Worm (Caenorhabditis elegans) whole organism, L1 larva: ENCODE results near the gene C03B1.1.

ENCODE experiments used
- C16A3.4 ChIP-seq: fragments of 150-350 bp; optimal IDR thresholded peaks from 2 replicates; lab custom pipeline; 2014; ENCODE audit warnings: missing biosample characterization, missing genetic modification characterization
- Y116A8C.19 ChIP-seq: sonication (generic microtip); optimal IDR thresholded peaks from 2 replicates; lab custom pipeline; 2016; ENCODE audit warnings: missing compliant biosample characterization, missing genetic modification characterization, borderline replicate concordance
- aha-1 ChIP-seq: fragments of 150-350 bp; optimal IDR thresholded peaks from 2 replicates; lab custom pipeline; 2014; ENCODE audit warnings: missing biosample characterization, missing genetic modification characterization
- aly-2 ChIP-seq: fragments of 150-350 bp; optimal IDR thresholded peaks from 2 replicates; lab custom pipeline; 2014; ENCODE audit warnings: missing biosample characterization, missing genetic modification characterization
- ama-1 ChIP-seq: fragments of 150-350 bp; optimal IDR thresholded peaks from 2 replicates; lab custom pipeline; 2014
- blmp-1 ChIP-seq: fragments of 150-350 bp; optimal IDR thresholded peaks from 2 replicates; lab custom pipeline; 2014; ENCODE audit warnings: missing biosample characterization, missing genetic modification characterization
- ceh-63 ChIP-seq: fragments of 200-800 bp; sonication (Bioruptor generic); optimal IDR thresholded peaks from 2 replicates; lab custom pipeline; 2018; ENCODE audit warnings: mild to moderate bottlenecking, missing genetic modification characterization, missing compliant biosample characterization
- ceh-82 ChIP-seq, 3 experiments: fragments of 150-350 bp in 1 of 3; sonication (generic microtip) in 2 of 3; optimal IDR thresholded peaks; 2 replicates each; lab custom pipeline; 2014 to 2017; ENCODE audit warnings: missing biosample characterization in 3 of 3, missing genetic modification characterization in 3 of 3
- ceh-88 ChIP-seq: fragments of 200-800 bp; sonication (Bioruptor generic); IDR thresholded peaks from 2 replicates; pipeline ENCODE4 v1.3.6; 2022; ENCODE audit warnings: missing genetic modification characterization, missing compliant biosample characterization
- dpl-1 ChIP-seq, 3 experiments: fragments of 150-350 bp in 2 of 3; sonication (generic microtip) in 1 of 3; optimal IDR thresholded peaks; 2 replicates each; lab custom pipeline; 2014 to 2017; ENCODE audit warnings: missing biosample characterization in 3 of 3, missing genetic modification characterization in 3 of 3, missing genetic modification reagents in 3 of 3
- dsc-1 ChIP-seq: sonication (generic microtip); optimal IDR thresholded peaks from 2 replicates; lab custom pipeline; 2016; ENCODE audit warnings: mild to moderate bottlenecking, missing genetic modification characterization, missing compliant biosample characterization
- efl-1 ChIP-seq, 4 experiments: fragments of 150-350 bp; optimal IDR thresholded peaks in 3 of 4; peaks in 1 of 4; 1 replicate in 1 of 4; 2 replicates in 3 of 4; lab custom pipeline; 2014; ENCODE audit warnings: missing biosample characterization in 2 of 4, missing genetic modification characterization in 2 of 4, missing genetic modification reagents in 2 of 4
- egl-13 ChIP-seq: sonication (generic microtip); optimal IDR thresholded peaks from 2 replicates; lab custom pipeline; 2016; ENCODE audit warnings: missing genotype, missing genetic modification reagents, missing genetic modification characterization, missing compliant biosample characterization
- elt-2 ChIP-seq: sonication (generic microtip); optimal IDR thresholded peaks from 2 replicates; lab custom pipeline; 2016; ENCODE audit warnings: missing genetic modification characterization, mild to moderate bottlenecking, inconsistent platforms, missing compliant biosample characterization, missing genetic modification reagents
- ets-5 ChIP-seq: fragments of 200-800 bp; sonication (Bioruptor generic); IDR thresholded peaks from 2 replicates; pipeline ENCODE4 v1.3.6; 2022; ENCODE audit warnings: missing genetic modification characterization, missing compliant biosample characterization
- fkh-10 ChIP-seq: sonication (generic microtip); optimal IDR thresholded peaks from 2 replicates; lab custom pipeline; 2017; ENCODE audit warnings: missing biosample characterization, missing genetic modification reagents, missing genetic modification characterization
- fkh-4 ChIP-seq: sonication (generic microtip); optimal IDR thresholded peaks from 2 replicates; lab custom pipeline; 2016; ENCODE audit warnings: missing compliant biosample characterization, missing genetic modification characterization, borderline replicate concordance
- fkh-8 ChIP-seq: sonication (generic microtip); optimal IDR thresholded peaks from 2 replicates; lab custom pipeline; 2016; ENCODE audit warnings: mild to moderate bottlenecking, missing genetic modification characterization, missing compliant biosample characterization
- hlh-17 ChIP-seq: fragments of 200-800 bp; sonication (Bioruptor generic); optimal IDR thresholded peaks from 2 replicates; lab custom pipeline; 2018; ENCODE audit warnings: missing genetic modification characterization, mild to moderate bottlenecking, missing compliant biosample characterization, moderate library complexity, borderline replicate concordance
- hpl-2 ChIP-seq: fragments of 150-350 bp; optimal IDR thresholded peaks from 2 replicates; lab custom pipeline; 2014; ENCODE audit warnings: missing biosample characterization, missing genetic modification reagents, missing genetic modification characterization
- lin-13 ChIP-seq: fragments of 150-350 bp; optimal IDR thresholded peaks from 2 replicates; lab custom pipeline; 2014; ENCODE audit warnings: missing biosample characterization, missing genetic modification reagents, missing genetic modification characterization
- lin-15B ChIP-seq: fragments of 150-350 bp; sonication (generic microtip); optimal IDR thresholded peaks from 3 replicates; lab custom pipeline; 2014; ENCODE audit warnings: missing biosample characterization, missing genetic modification characterization
- lin-35 ChIP-seq, 2 experiments: fragments of 150-350 bp; optimal IDR thresholded peaks; 2 replicates each; lab custom pipeline; 2014; ENCODE audit warnings: missing biosample characterization in 2 of 2, missing genetic modification characterization in 2 of 2, missing genetic modification reagents in 2 of 2
- lin-39 ChIP-seq: fragments of 150-350 bp; optimal IDR thresholded peaks from 2 replicates; lab custom pipeline; 2014; ENCODE audit warnings: missing biosample characterization, missing genetic modification reagents, missing genetic modification characterization
- mab-9 ChIP-seq: fragments of 200-800 bp; sonication (Bioruptor generic); IDR thresholded peaks from 2 replicates; pipeline ENCODE4 v1.3.6; 2022; ENCODE audit warnings: missing genetic modification reagents, missing genetic modification characterization, missing compliant biosample characterization
- mep-1 ChIP-seq: fragments of 150-350 bp; optimal IDR thresholded peaks from 2 replicates; lab custom pipeline; 2014; ENCODE audit warnings: missing biosample characterization, missing genetic modification characterization
- nhr-11 ChIP-seq: fragments of 150-350 bp; optimal IDR thresholded peaks from 2 replicates; lab custom pipeline; 2014; ENCODE audit warnings: missing biosample characterization, missing genetic modification characterization
- nhr-237 ChIP-seq: fragments of 150-350 bp; optimal IDR thresholded peaks from 2 replicates; lab custom pipeline; 2014; ENCODE audit warnings: missing biosample characterization, missing genetic modification characterization
- nhr-28 ChIP-seq: fragments of 150-350 bp; optimal IDR thresholded peaks from 2 replicates; lab custom pipeline; 2014; ENCODE audit warnings: missing biosample characterization, missing genetic modification characterization
- nhr-71 ChIP-seq: sonication (generic microtip); optimal IDR thresholded peaks from 2 replicates; lab custom pipeline; 2016; ENCODE audit warnings: mild to moderate bottlenecking, missing genetic modification characterization, moderate library complexity, missing compliant biosample characterization
- nhr-76 ChIP-seq: sonication (generic microtip); optimal IDR thresholded peaks from 2 replicates; lab custom pipeline; 2017; ENCODE audit warnings: missing biosample characterization, missing genetic modification characterization
- nhr-84 ChIP-seq: sonication (generic microtip); optimal IDR thresholded peaks from 2 replicates; lab custom pipeline; 2017; ENCODE audit warnings: missing biosample characterization, missing genetic modification characterization
- pag-3 ChIP-seq: sonication (generic microtip); optimal IDR thresholded peaks from 2 replicates; lab custom pipeline; 2017; ENCODE audit warnings: missing genetic modification characterization, mild to moderate bottlenecking, missing compliant biosample characterization, antibody characterized with exemption, borderline replicate concordance; ENCODE audit not compliant: insufficient read depth
- rnt-1 ChIP-seq: sonication (generic microtip); optimal IDR thresholded peaks from 2 replicates; lab custom pipeline; 2016; ENCODE audit warnings: mild to moderate bottlenecking, missing genetic modification characterization, moderate library complexity, missing compliant biosample characterization
- skn-1 ChIP-seq: fragments of 150-350 bp; optimal IDR thresholded peaks from 2 replicates; lab custom pipeline; 2014; ENCODE audit warnings: missing biosample characterization, missing genetic modification characterization
- snu-23 ChIP-seq: sonication (generic microtip); optimal IDR thresholded peaks from 2 replicates; lab custom pipeline; 2016; ENCODE audit warnings: missing genetic modification characterization, missing compliant biosample characterization
- sox-4 ChIP-seq: sonication (generic microtip); optimal IDR thresholded peaks from 2 replicates; lab custom pipeline; 2016; ENCODE audit warnings: missing genetic modification characterization, missing compliant biosample characterization
- sptf-1 ChIP-seq: fragments of 150-350 bp; optimal IDR thresholded peaks from 2 replicates; lab custom pipeline; 2014; ENCODE audit warnings: missing biosample characterization, missing genetic modification characterization
- sup-37 ChIP-seq: fragments of 200-800 bp; sonication (Bioruptor generic); optimal IDR thresholded peaks from 2 replicates; lab custom pipeline; 2018; ENCODE audit warnings: mild to moderate bottlenecking, missing genetic modification characterization, missing compliant biosample characterization
- tbx-2 ChIP-seq: sonication (generic microtip); optimal IDR thresholded peaks from 2 replicates; lab custom pipeline; 2016; ENCODE audit warnings: missing genetic modification characterization, missing compliant biosample characterization
- unc-130 ChIP-seq: fragments of 150-350 bp; optimal IDR thresholded peaks from 2 replicates; lab custom pipeline; 2017; ENCODE audit warnings: missing biosample characterization, missing genetic modification characterization, inconsistent platforms
- ztf-11 ChIP-seq, 2 experiments: sonication (generic microtip); optimal IDR thresholded peaks; 2 replicates each; lab custom pipeline; 2016 to 2017; ENCODE audit warnings: missing genetic modification characterization in 2 of 2, missing biosample characterization in 1 of 2, missing compliant biosample characterization in 1 of 2

The C03B1.1 gene

DNA sequence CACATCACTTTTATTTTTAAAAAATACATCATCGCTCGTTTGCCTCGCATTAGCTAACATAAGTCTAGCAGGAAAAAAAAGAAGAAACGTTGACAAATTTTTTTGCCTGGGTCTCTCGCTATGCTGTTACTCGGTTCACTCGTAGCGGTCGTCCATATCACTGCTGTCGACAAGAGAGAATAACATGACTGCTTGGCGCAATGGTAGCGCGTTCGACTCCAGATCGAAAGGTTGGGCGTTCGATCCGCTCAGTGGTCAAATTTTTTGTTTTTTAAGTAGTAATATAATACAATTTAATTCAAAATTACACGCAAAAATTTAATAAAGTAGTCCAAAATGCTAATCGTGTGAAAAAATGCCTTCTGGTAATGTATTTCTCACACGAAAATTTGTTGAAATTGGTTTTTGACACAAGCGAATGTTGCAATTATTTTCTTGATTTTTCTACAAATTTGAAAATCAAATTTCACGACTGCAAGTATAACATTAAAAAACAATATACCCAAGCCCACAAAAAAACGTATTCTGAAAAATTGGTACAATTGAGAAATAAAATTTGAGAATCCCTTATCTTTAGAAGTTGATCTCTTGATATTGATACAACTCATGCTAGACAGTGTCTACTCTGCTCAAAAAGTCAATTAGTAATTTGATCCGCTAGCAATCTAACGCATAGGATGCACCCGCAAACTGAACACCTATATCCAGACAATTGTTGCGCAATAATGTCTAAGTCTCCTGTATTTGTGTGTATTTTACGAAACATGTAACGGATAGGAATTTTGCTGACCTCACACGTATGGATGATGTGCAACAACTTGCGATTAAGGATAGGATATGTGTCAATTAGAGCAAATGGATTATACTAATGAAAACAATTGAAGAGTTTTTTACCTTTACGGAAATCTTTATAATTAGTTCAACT lies 3.1 kb upstream of the C03B1.1 start (continued):
- TF ChIP-seq aha-1 (tag; lab: Kevin White, UChicago) = no peak

DNA sequence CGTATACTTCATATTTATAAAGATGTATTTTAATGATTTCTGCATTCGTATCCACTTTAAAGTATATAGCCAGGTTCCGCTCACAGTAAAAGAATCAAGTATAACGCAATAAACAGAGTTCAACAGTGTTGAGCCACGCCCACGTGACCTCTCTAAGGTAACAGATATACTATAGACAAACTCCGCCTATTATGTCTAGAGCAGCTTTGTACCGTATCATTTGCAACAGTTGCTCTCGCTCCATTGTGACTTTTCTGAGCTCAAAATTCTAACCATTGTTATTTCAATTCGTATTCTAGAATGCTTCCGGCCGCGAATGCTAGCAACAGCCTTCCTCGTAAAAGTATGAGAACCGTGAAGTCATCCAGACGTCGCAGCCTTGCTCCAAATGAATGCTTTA lies 1.2 kb upstream of the C03B1.1 start, which contains the start of gene C03B1.17:
TSS of gene C03B1.17 (plus strand) at position 301 of the 400 bp plus-strand sequence.
- TF ChIP-seq nhr-11 (tag; lab: Kevin White, UChicago) = no peak
- TF ChIP-seq unc-130 = no peak
- no peak for TF ChIP-seq blmp-1 (tag; lab: Kevin White, UChicago)
- no peak for TF ChIP-seq fkh-4 (tag; lab: Kevin White, UChicago)
- no peak for TF ChIP-seq ztf-11 (tag; optimal IDR thresholded peaks at IDR 0.05; lab: Kevin White, UChicago)
- no peak for TF ChIP-seq hpl-2 (GFP tag; lab: Kevin White, UChicago)
- TF ChIP-seq Y116A8C.19 (tag; lab: Kevin White, UChicago) = no peak
- no peak for TF ChIP-seq ceh-88 (GFP tag; lab: Robert Waterston, UW)
- TF ChIP-seq rnt-1 (tag; lab: Kevin White, UChicago) = no peak
- TF ChIP-seq snu-23 (GFP tag; lab: Kevin White, UChicago) = no peak
- TF ChIP-seq ceh-82 (tag; optimal IDR thresholded peaks at IDR 0.05; lab: Kevin White, UChicago) = no peak
- TF ChIP-seq aly-2 (tag; lab: Kevin White, UChicago) = no peak
- TF ChIP-seq ama-1 (lab: Kevin White, UChicago) = no peak
- TF ChIP-seq nhr-76 (tag; lab: Kevin White, UChicago) = no peak
- TF ChIP-seq nhr-237 (tag; lab: Kevin White, UChicago) = no peak

DNA sequence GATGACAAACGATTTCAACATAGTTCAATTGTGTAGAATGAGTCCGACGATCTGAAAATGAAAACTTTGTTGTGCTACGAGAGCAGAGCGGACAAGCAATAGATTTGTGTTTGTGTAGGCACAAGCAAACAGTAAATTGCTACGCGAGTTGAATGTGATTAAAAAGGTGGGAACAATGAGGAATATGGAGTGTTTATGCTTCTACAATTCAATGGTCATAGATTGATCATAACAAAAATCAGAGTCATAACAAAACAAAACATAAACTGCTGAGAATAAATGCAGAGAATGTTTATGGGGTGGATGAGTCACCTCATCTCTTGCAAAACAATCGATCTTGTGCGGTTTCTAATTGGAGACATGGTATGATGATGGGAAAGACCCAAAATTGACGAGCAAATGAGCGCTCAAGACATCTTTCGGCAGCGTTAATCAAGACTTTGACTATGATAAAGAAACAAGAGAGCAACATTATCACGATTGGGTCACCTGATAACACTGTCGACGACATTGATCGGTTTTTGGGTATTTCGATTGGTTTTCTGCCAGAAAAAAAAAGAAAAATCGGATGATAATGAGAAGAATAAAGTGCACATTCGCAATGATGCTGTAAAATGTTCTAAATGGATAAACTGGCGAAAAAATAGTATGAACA lies 3.2 kb downstream of the C03B1.1 start, which contains the start of gene lmp-1:
TSS of gene lmp-1 (minus strand) at position 51 of the 655 bp plus-strand sequence.
- no peak for TF ChIP-seq pag-3 (tag; lab: Kevin White, UChicago)
- peak; percentile 34 for TF ChIP-seq elt-2
- TF ChIP-seq efl-1 (optimal IDR thresholded peaks at IDR 0.05; lab: Kevin White, UChicago) = no peak
- peak in 1 of 2 experiments; percentile 65 for TF ChIP-seq efl-1 (GFP tag; optimal IDR thresholded peaks at IDR 0.05 in 1 of 2; lab: Kevin White, UChicago)

DNA sequence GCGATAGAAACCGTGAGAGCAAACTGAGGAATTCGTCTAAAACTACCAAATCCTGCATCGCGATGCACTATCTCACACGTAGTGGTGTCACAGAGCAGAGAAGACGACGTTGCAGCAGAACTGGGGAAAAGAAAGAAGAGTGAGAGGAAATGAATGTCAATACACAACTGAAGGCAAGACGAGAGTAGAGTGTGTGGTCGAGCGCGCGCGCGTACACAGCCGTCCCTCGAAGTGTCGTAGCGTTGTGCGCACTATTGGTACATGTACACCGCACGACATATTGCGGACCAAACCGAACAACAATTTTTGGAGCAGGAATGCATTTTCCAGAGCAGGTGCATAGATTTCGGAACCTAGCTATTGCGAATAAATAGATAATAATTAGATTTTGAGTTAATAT lies 3.8 kb downstream of the C03B1.1 start:
- no peak for TF ChIP-seq sptf-1 (tag; lab: Kevin White, UChicago)
- TF ChIP-seq efl-1 (optimal IDR thresholded peaks at IDR 0.05; lab: Kevin White, UChicago) = peak; percentile 29 to 47
- peak; percentile 53 to 60 for TF ChIP-seq efl-1 (GFP tag; optimal IDR thresholded peaks at IDR 0.05 in 1 of 2; lab: Kevin White, UChicago)
- peak; percentile 30 for TF ChIP-seq dsc-1 (tag; lab: Kevin White, UChicago)
- TF ChIP-seq skn-1 (tag; lab: Kevin White, UChicago) = peak; percentile 61
- peak; percentile 61 to 72 for TF ChIP-seq lin-35 (GFP tag; optimal IDR thresholded peaks at IDR 0.05; lab: Kevin White, UChicago)
- TF ChIP-seq mep-1 (tag; lab: Kevin White, UChicago) = peak; percentile 73
- no peak for TF ChIP-seq nhr-84 (tag; lab: Kevin White, UChicago)
- TF ChIP-seq fkh-8 (tag; lab: Kevin White, UChicago) = peak; percentile 85
- no peak for TF ChIP-seq lin-39 (tag; lab: Kevin White, UChicago)
- no peak for TF ChIP-seq mab-9 (GFP tag; lab: Robert Waterston, UW)
- TF ChIP-seq nhr-28 = no peak
- peak; percentile 47 for TF ChIP-seq egl-13 (tag; lab: Kevin White, UChicago)
- TF ChIP-seq sup-37 (GFP tag; lab: Kevin White, UChicago) = peak; percentile 46
- TF ChIP-seq hlh-17 (GFP tag; lab: Kevin White, UChicago) = no peak
- peak; percentile 71 for TF ChIP-seq nhr-71
- no peak for TF ChIP-seq sox-4 (tag; lab: Kevin White, UChicago)
- TF ChIP-seq snu-23 (GFP tag; lab: Kevin White, UChicago) = peak; percentile 74
- TF ChIP-seq lin-15B (tag; lab: Kevin White, UChicago) = no peak
- TF ChIP-seq blmp-1 (tag; lab: Kevin White, UChicago) = peak; percentile 8
- peak; percentile 7 to 46 (median 39) for TF ChIP-seq dpl-1 (GFP tag; optimal IDR thresholded peaks at IDR 0.05; lab: Kevin White, UChicago)
- no peak for TF ChIP-seq pag-3 (tag; lab: Kevin White, UChicago)
- no peak for TF ChIP-seq ztf-11 (tag; optimal IDR thresholded peaks at IDR 0.05; lab: Kevin White, UChicago)
- TF ChIP-seq C16A3.4 = peak; percentile 45
- peak; percentile 31 for TF ChIP-seq unc-130
- TF ChIP-seq lin-13 (GFP tag; lab: Kevin White, UChicago) = no peak
- no peak for TF ChIP-seq ets-5 (GFP tag; lab: Robert Waterston, UW)
- peak; percentile 58 for TF ChIP-seq tbx-2 (tag; lab: Kevin White, UChicago)
- TF ChIP-seq fkh-10 (GFP tag; lab: Kevin White, UChicago) = peak; percentile 20
- TF ChIP-seq ceh-63 (GFP tag; lab: Kevin White, UChicago) = no peak
